Worm (Caenorhabditis elegans): ENCODE measurements around the gene angl-1.
A peak's percentile ranks its signal among the peaks of the same experiment; 100 is the strongest.

DNA sequence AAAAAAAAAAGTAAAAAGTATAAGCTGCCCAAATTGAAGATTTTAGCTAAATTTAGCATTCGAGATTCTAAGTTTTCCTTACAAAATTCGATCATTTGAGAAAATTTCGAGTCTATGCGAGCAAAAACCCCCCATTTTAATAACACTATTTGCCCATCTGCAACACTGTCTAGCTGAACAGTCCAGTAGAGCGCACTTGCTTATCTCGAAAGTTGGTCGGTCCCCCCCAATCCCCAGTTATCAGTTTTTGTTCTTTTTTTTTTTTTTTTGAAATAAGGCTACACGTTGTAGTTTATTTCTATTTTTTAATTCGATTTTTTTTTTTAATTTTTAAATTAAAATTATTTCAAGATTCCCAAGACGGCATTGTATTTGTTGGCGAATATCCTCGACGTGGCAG lies 4.8 kb downstream of the angl-1 start:
- TF ChIP-seq him-1 (tag; optimal IDR thresholded peaks at IDR 0.05) (no peak), W03F9.2 (tag; optimal IDR thresholded peaks at IDR 0.05) (peak; percentile 2)
